Worm (Caenorhabditis elegans): Measurements from ENCODE around the gene nduf-2.2.

The nduf-2.2 gene

ce11 chrIII:6479439-6479838 is 14.4 kb downstream of the nduf-2.2 start:
- no peak for TF ChIP-seq unc-62 (GFP tag; optimal IDR thresholded peaks at IDR 0.05)

- no peak for TF ChIP-seq unc-62 (GFP tag; optimal IDR thresholded peaks at IDR 0.05)
Observed at ce11 chrIII:6482918-6483317, 17.9 kb downstream of the nduf-2.2 start, which contains the start of gene chtb-2. TSS of gene chtb-2 (plus strand) at chrIII:6483218.

- no peak for TF ChIP-seq unc-62 (GFP tag; optimal IDR thresholded peaks at IDR 0.05)
Observed at ce11 chrIII:6488916-6489315, 23.9 kb downstream of the nduf-2.2 start.

ce11 chrIII:6489493-6489892 is 24.5 kb downstream of the nduf-2.2 start, which contains the start of gene rpt-3:
TSS of gene rpt-3 (plus strand) at chrIII:6489793.
- no peak for TF ChIP-seq unc-62 (GFP tag; optimal IDR thresholded peaks at IDR 0.05)

- TF ChIP-seq unc-62 (GFP tag; optimal IDR thresholded peaks at IDR 0.05): no peak
Observed at ce11 chrIII:6490989-6491388, 26.0 kb downstream of the nduf-2.2 start.

ce11 chrIII:6492807-6493206 is 27.8 kb downstream of the nduf-2.2 start, which contains the start of gene srb-11:
TSS of gene srb-11 (minus strand) at chrIII:6492907.
- no peak for TF ChIP-seq unc-62 (GFP tag; optimal IDR thresholded peaks at IDR 0.05)

- no peak for TF ChIP-seq unc-62 (GFP tag; optimal IDR thresholded peaks at IDR 0.05)
Observed at ce11 chrIII:6495191-6495723, 30.2 kb downstream of the nduf-2.2 start, which contains the start of gene F23F12.13. TSS of gene F23F12.13 (plus strand) at chrIII:6495673.

ce11 chrIII:6498176-6498575 is 33.2 kb downstream of the nduf-2.2 start, which contains the start of gene sdz-15:
TSS of gene sdz-15 (plus strand) at chrIII:6498476.
- TF ChIP-seq unc-62 (GFP tag; optimal IDR thresholded peaks at IDR 0.05): no peak

ce11 chrIII:6499102-6499501 is 34.1 kb downstream of the nduf-2.2 start:
- TF ChIP-seq unc-62 (GFP tag; optimal IDR thresholded peaks at IDR 0.05): no peak

ce11 chrIII:6500032-6500564 is 35.1 kb downstream of the nduf-2.2 start, which contains the start of gene F23F12.3:
TSS of gene F23F12.3 (plus strand) at chrIII:6500514.
- TF ChIP-seq unc-62 (GFP tag; optimal IDR thresholded peaks at IDR 0.05): no peak

ce11 chrIII:6507832-6508231 is 42.8 kb downstream of the nduf-2.2 start, which contains the start of gene F23F12.12:
TSS of gene F23F12.12 (plus strand) at chrIII:6508132.
- no peak for TF ChIP-seq unc-62 (GFP tag; optimal IDR thresholded peaks at IDR 0.05)

ce11 chrIII:6508327-6508726 is 43.3 kb downstream of the nduf-2.2 start:
- no peak for TF ChIP-seq unc-62 (GFP tag; optimal IDR thresholded peaks at IDR 0.05)

- no peak for TF ChIP-seq unc-62 (GFP tag; optimal IDR thresholded peaks at IDR 0.05)
Observed at ce11 chrIII:6509301-6509700, 44.3 kb downstream of the nduf-2.2 start.

- no peak for TF ChIP-seq unc-62 (GFP tag; optimal IDR thresholded peaks at IDR 0.05)
Observed at ce11 chrIII:6514673-6515072, 49.7 kb downstream of the nduf-2.2 start, which contains the start of gene acr-5. TSS of gene acr-5 (minus strand) at chrIII:6514773.
